Worm (Caenorhabditis elegans) whole organism, young adult: ENCODE data around the gene R12B2.6.

Source experiments
- B0019.2 ChIP-seq: fragments of 200-800 bp; sonication (Bioruptor generic); conservative IDR thresholded peaks from 2 replicates; pipeline ENCODE4 v1.3.6; 2022; ENCODE audit warnings: missing genetic modification reagents, missing genetic modification characterization, missing compliant biosample characterization
- B0336.3 ChIP-seq: fragments of 200-800 bp; sonication (Bioruptor generic); IDR thresholded peaks from 2 replicates; pipeline ENCODE4 v1.3.6; 2022; ENCODE audit warnings: missing genetic modification characterization, missing compliant biosample characterization
- F10E7.11 ChIP-seq: sonication (generic microtip); optimal IDR thresholded peaks from 2 replicates; lab custom pipeline; 2017; ENCODE audit warnings: mild to moderate bottlenecking, missing genetic modification characterization, moderate library complexity, missing compliant biosample characterization
- F23B12.7 ChIP-seq: sonication (generic microtip); optimal IDR thresholded peaks from 2 replicates; lab custom pipeline; 2017; ENCODE audit warnings: missing genetic modification characterization, mild to moderate bottlenecking, missing compliant biosample characterization, antibody characterized with exemption, moderate library complexity; ENCODE audit not compliant: insufficient read depth
- F33H1.4 ChIP-seq: fragments of 200-800 bp; sonication (Bioruptor generic); IDR thresholded peaks from 2 replicates; pipeline ENCODE4 v1.3.6; 2022; ENCODE audit warnings: missing genetic modification reagents, missing genetic modification characterization, missing compliant biosample characterization
- F39B2.1 ChIP-seq: fragments of 200-800 bp; sonication (Bioruptor generic); IDR thresholded peaks from 2 replicates; pipeline ENCODE4 v1.3.6; 2022; ENCODE audit warnings: missing genetic modification reagents, missing genetic modification characterization, missing compliant biosample characterization
- F57C9.4 ChIP-seq: sonication (generic microtip); optimal IDR thresholded peaks from 2 replicates; lab custom pipeline; 2017; ENCODE audit warnings: mild to moderate bottlenecking, missing genetic modification characterization, missing compliant biosample characterization
- K11D2.4 ChIP-seq: fragments of 200-800 bp; sonication (Bioruptor generic); IDR thresholded peaks from 2 replicates; pipeline ENCODE4 v1.3.6; 2022; ENCODE audit warnings: missing genetic modification reagents, missing genetic modification characterization, missing compliant biosample characterization
- T26A5.8 ChIP-seq: sonication (generic microtip); optimal IDR thresholded peaks from 2 replicates; lab custom pipeline; 2016; ENCODE audit warnings: missing genetic modification characterization, missing compliant biosample characterization
- Y53F4B.3 ChIP-seq: fragments of 200-800 bp; sonication (Bioruptor generic); IDR thresholded peaks from 2 replicates; pipeline ENCODE4 v1.3.6; 2022; ENCODE audit warnings: missing genetic modification reagents, missing genetic modification characterization, missing compliant biosample characterization
- Y53G8AR.9 ChIP-seq: fragments of 200-800 bp; sonication (Bioruptor generic); conservative IDR thresholded peaks from 2 replicates; pipeline ENCODE4 v1.3.6; 2022; ENCODE audit warnings: missing genetic modification reagents, missing genetic modification characterization, missing compliant biosample characterization
- Y67H2A.10 ChIP-seq: fragments of 200-800 bp; sonication (Bioruptor generic); conservative IDR thresholded peaks from 2 replicates; pipeline ENCODE4 v1.3.6; 2022; ENCODE audit warnings: missing genetic modification reagents, missing genetic modification characterization, missing compliant biosample characterization
- Y95B8A.8 ChIP-seq: fragments of 200-800 bp; sonication (Bioruptor generic); IDR thresholded peaks from 2 replicates; pipeline ENCODE4 v1.3.6; 2022; ENCODE audit warnings: missing genetic modification reagents, missing genetic modification characterization, missing compliant biosample characterization
- ZK185.1 ChIP-seq: sonication (generic microtip); optimal IDR thresholded peaks from 2 replicates; lab custom pipeline; 2016; ENCODE audit warnings: mild to moderate bottlenecking, missing genetic modification characterization, missing compliant biosample characterization; ENCODE audit not compliant: poor library complexity, severe bottlenecking
- aptf-2 ChIP-seq: fragments of 200-800 bp; sonication (Bioruptor generic); conservative IDR thresholded peaks from 2 replicates; pipeline ENCODE4 v1.3.6; 2022; ENCODE audit warnings: missing genetic modification reagents, missing genetic modification characterization, missing compliant biosample characterization
- atf-7 ChIP-seq: sonication (generic microtip); optimal IDR thresholded peaks from 2 replicates; lab custom pipeline; 2017; ENCODE audit warnings: mild to moderate bottlenecking, missing genetic modification characterization, missing compliant biosample characterization
- athp-1 ChIP-seq: sonication (generic microtip); optimal IDR thresholded peaks from 2 replicates; lab custom pipeline; 2017; ENCODE audit warnings: mild to moderate bottlenecking, missing genetic modification characterization, missing compliant biosample characterization
- attf-5 ChIP-seq: fragments of 200-800 bp; sonication (Bioruptor generic); optimal IDR thresholded peaks from 2 replicates; lab custom pipeline; 2018; ENCODE audit warnings: mild to moderate bottlenecking, missing genetic modification characterization, missing compliant biosample characterization
- attf-6 ChIP-seq: fragments of 200-800 bp; sonication (Bioruptor generic); IDR thresholded peaks from 2 replicates; pipeline ENCODE4 v1.3.6; 2022; ENCODE audit warnings: missing genetic modification reagents, missing genetic modification characterization, missing compliant biosample characterization
- cebp-1 ChIP-seq, 2 experiments: fragments of 200-800 bp in 1 of 2; sonication (Bioruptor generic) in 1 of 2; sonication (generic microtip) in 1 of 2; IDR thresholded peaks in 1 of 2; optimal IDR thresholded peaks in 1 of 2; 2 replicates each; pipeline versions ENCODE4 v1.3.6 to Lab custom; 2017 to 2022; ENCODE audit warnings: missing compliant biosample characterization in 2 of 2, missing genetic modification characterization in 2 of 2, mild to moderate bottlenecking in 1 of 2, missing genetic modification reagents in 1 of 2, moderate library complexity in 1 of 2
- ceh-27 ChIP-seq: fragments of 200-800 bp; sonication (Bioruptor generic); optimal IDR thresholded peaks from 2 replicates; lab custom pipeline; 2018; ENCODE audit warnings: mild to moderate bottlenecking, missing genetic modification characterization, moderate library complexity, missing compliant biosample characterization
- ceh-91 ChIP-seq: fragments of 200-800 bp; sonication (Bioruptor generic); IDR thresholded peaks from 2 replicates; pipeline ENCODE4 v1.3.6; 2022; ENCODE audit warnings: missing genetic modification reagents, missing genetic modification characterization, missing compliant biosample characterization
- chd-7 ChIP-seq: sonication (generic microtip); optimal IDR thresholded peaks from 2 replicates; lab custom pipeline; 2016; ENCODE audit warnings: mild to moderate bottlenecking, missing genetic modification characterization, moderate library complexity, missing compliant biosample characterization
- dox-1 ChIP-seq: fragments of 200-800 bp; sonication (Bioruptor generic); IDR thresholded peaks from 2 replicates; pipeline ENCODE4 v1.3.6; 2022; ENCODE audit warnings: missing genetic modification reagents, missing genetic modification characterization, missing compliant biosample characterization
- efl-1 ChIP-seq: fragments of 150-350 bp; optimal IDR thresholded peaks from 2 replicates; lab custom pipeline; 2014; ENCODE audit warnings: missing biosample characterization, missing genetic modification reagents, missing genetic modification characterization
- egl-44 ChIP-seq: fragments of 200-800 bp; sonication (Bioruptor generic); IDR thresholded peaks from 2 replicates; pipeline ENCODE4 v1.3.6; 2022; ENCODE audit warnings: missing genetic modification reagents, missing genetic modification characterization, missing compliant biosample characterization
- egrh-3 ChIP-seq: fragments of 200-800 bp; sonication (Bioruptor generic); IDR thresholded peaks from 2 replicates; pipeline ENCODE4 v1.3.6; 2022; ENCODE audit warnings: missing genetic modification reagents, missing genetic modification characterization, missing compliant biosample characterization
- ets-4 ChIP-seq: fragments of 200-800 bp; sonication (Bioruptor generic); optimal IDR thresholded peaks from 2 replicates; lab custom pipeline; 2018; ENCODE audit warnings: mild to moderate bottlenecking, missing genetic modification characterization, missing compliant biosample characterization
- lir-1 ChIP-seq: fragments of 200-800 bp; sonication (Bioruptor generic); conservative IDR thresholded peaks from 2 replicates; pipeline ENCODE4 v1.3.6; 2022; ENCODE audit warnings: missing genetic modification reagents, missing genetic modification characterization, missing compliant biosample characterization
- madf-3 ChIP-seq: fragments of 200-800 bp; sonication (Bioruptor generic); IDR thresholded peaks from 2 replicates; pipeline ENCODE4 v1.3.6; 2022; ENCODE audit warnings: missing genetic modification reagents, missing genetic modification characterization, missing compliant biosample characterization
- madf-6 ChIP-seq: fragments of 200-800 bp; sonication (Bioruptor generic); IDR thresholded peaks from 2 replicates; pipeline ENCODE4 v1.3.6; 2022; ENCODE audit warnings: missing genetic modification reagents, missing genetic modification characterization, missing compliant biosample characterization
- madf-8 ChIP-seq: fragments of 200-800 bp; sonication (Bioruptor generic); conservative IDR thresholded peaks from 2 replicates; pipeline ENCODE4 v1.3.6; 2022; ENCODE audit warnings: missing genetic modification reagents, missing genetic modification characterization, missing compliant biosample characterization
- mel-28 ChIP-seq: sonication (generic microtip); optimal IDR thresholded peaks from 2 replicates; lab custom pipeline; 2016; ENCODE audit warnings: borderline replicate concordance, mild to moderate bottlenecking, missing genetic modification characterization, missing compliant biosample characterization
- mxl-1 ChIP-seq: sonication (generic microtip); optimal IDR thresholded peaks from 2 replicates; lab custom pipeline; 2016; ENCODE audit warnings: missing genetic modification characterization, missing compliant biosample characterization
- nfya-1 ChIP-seq: sonication (generic microtip); optimal IDR thresholded peaks from 2 replicates; lab custom pipeline; 2017; ENCODE audit warnings: antibody characterized with exemption, missing compliant biosample characterization, missing genetic modification characterization, borderline replicate concordance; ENCODE audit not compliant: insufficient read depth
- nhr-120 ChIP-seq: fragments of 200-800 bp; sonication (Bioruptor generic); IDR thresholded peaks from 2 replicates; pipeline ENCODE4 v1.3.6; 2022; ENCODE audit warnings: missing genetic modification characterization, missing compliant biosample characterization
- pbrm-1 ChIP-seq: fragments of 200-800 bp; sonication (Bioruptor generic); IDR thresholded peaks from 2 replicates; pipeline ENCODE4 v1.3.6; 2022; ENCODE audit warnings: missing genetic modification reagents, missing genetic modification characterization, missing compliant biosample characterization
- somi-1 ChIP-seq: fragments of 200-800 bp; sonication (Bioruptor generic); optimal IDR thresholded peaks from 2 replicates; lab custom pipeline; 2018; ENCODE audit warnings: mild to moderate bottlenecking, missing genetic modification characterization, missing compliant biosample characterization
- zfh-2 ChIP-seq: fragments of 200-800 bp; sonication (Bioruptor generic); conservative IDR thresholded peaks from 2 replicates; pipeline ENCODE4 v1.3.6; 2022; ENCODE audit warnings: missing genetic modification reagents, missing genetic modification characterization, missing compliant biosample characterization
- ztf-26 ChIP-seq: sonication (generic microtip); optimal IDR thresholded peaks from 2 replicates; lab custom pipeline; 2017; ENCODE audit warnings: missing genetic modification characterization, missing compliant biosample characterization
- ztf-28 ChIP-seq: fragments of 200-800 bp; sonication (Bioruptor generic); IDR thresholded peaks from 2 replicates; pipeline ENCODE4 v1.3.6; 2022; ENCODE audit warnings: missing genetic modification reagents, missing genetic modification characterization, missing compliant biosample characterization

R12B2.6 gene

DNA sequence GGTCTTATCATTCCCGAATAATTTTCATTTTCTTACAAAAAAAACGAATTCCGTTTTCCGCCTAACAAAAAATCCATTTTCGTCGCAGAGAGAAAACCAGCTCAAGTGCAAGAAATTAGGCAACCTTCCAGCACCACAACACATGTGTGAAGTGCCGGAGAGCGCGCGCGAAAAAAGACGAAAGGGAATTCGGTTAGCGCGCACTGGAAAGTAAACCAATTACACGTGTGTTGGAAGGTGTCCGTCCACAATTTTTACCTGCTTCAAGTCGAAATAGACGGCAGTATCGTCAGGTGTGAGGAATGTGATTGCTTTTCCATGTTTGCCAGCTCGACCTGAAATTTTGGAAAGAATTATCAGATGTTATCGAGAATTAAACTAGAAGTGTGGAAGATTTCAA is 710 bp upstream of the R12B2.6 start:
- TF ChIP-seq K11D2.4 (GFP tag; lab: Robert Waterston, UW) (no peak), efl-1 (GFP tag; lab: Kevin White, UChicago) (peak; percentile 50), madf-8 (peak; percentile 22; the same call in 1 of the 2 replicates), B0019.2 (GFP tag; lab: Robert Waterston, UW) (no peak), aptf-2 (GFP tag; lab: Robert Waterston, UW) (no peak), ztf-26 (no peak), madf-6 (GFP tag; lab: Robert Waterston, UW) (peak; percentile 42; the same call in 1 of the 2 replicates), attf-5 (no peak), F57C9.4 (tag; lab: Kevin White, UChicago) (no peak)

DNA sequence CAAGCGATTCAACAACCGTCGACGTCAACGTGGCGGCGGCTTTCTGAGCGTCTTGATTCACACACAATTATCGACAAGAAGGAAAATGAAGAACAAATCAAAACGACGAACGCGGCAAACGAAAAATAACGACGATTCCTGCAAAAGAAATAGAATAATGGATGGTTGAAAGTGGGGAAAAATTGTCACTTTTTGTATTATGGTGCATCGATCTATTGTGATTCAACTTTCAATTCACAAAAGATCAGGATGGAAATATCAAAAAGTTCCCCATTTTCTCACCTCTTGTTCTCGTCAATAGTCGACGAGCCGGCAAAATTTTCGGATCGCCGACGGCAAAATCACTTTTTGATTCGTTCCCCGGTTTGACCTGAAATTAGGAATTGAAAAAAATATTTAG is 577 bp downstream of the R12B2.6 start, which contains the start of the genes R12B2.13 and mdt-15:
R12B2.13 (minus strand) TSS at position 101 of the 400 bp plus-strand sequence.
mdt-15 (minus strand) TSS at position 376 of the 400 bp plus-strand sequence.
- TF ChIP-seq Y53G8AR.9 (GFP tag; lab: Robert Waterston, UW): 0 out of 2 replicates have a peak, but pooled peaks have one; percentile 41
- TF ChIP-seq F10E7.11 (tag; lab: Kevin White, UChicago): no peak
- 0 out of 2 replicates have a peak, but pooled peaks have one; percentile 26 for TF ChIP-seq pbrm-1 (GFP tag; lab: Robert Waterston, UW)

DNA sequence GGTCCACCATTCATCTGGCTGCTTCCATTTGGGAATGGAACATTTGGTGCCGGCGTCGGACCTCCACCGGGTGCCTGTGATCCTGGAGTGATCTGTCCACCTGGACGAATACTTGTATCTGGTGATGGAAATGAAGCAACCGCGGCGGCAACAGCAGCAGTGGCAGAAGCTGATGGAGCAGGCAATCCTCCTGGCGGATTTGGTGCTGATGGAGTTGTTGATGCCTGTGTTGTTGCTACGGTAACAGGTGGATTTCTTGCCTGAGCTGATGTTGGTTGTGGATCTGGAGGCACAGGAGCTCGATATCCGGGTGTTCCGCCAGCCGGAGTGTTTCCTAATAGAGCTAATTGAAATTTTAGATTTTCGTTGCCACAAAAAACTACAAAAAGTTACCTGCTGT is 1.5 kb downstream of the R12B2.6 start:
- peak; percentile 65 for TF ChIP-seq zfh-2
- TF ChIP-seq egrh-3 (GFP tag; lab: Robert Waterston, UW): peak; percentile 18; the same call in 1 of the 2 replicates
- TF ChIP-seq chd-7 (tag; lab: Kevin White, UChicago): peak; percentile 10
- no peak for TF ChIP-seq ztf-28
- peak; percentile 8; the same call in 1 of the 2 replicates for TF ChIP-seq F33H1.4

DNA sequence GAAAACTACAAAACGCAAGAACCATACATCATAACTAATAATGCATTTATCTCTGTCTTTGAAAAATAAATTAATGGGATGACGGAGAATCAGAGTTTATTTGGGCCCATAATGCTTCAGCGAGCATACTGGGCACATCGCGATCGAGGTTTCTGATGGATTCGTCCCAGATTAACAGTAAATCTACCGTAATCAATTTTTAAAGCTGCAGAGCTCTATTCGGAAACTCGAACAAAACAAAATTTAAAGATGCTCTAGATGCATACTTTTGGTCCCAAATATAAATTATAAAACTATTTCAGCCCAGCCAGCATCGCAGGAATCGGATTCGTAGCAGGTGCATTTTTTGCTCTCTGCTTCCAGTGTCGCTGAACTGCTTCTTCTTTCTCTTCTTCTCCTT is 5.9 kb downstream of the R12B2.6 start:
- TF ChIP-seq ceh-27 (GFP tag; lab: Kevin White, UChicago): no peak
- TF ChIP-seq Y95B8A.8 (GFP tag; lab: Robert Waterston, UW): peak; percentile 50; the same call in 1 of the 2 replicates
- no peak for TF ChIP-seq Y53F4B.3
- TF ChIP-seq F39B2.1: no peak
- 0 out of 2 replicates have a peak, but pooled peaks have one; percentile 5 for TF ChIP-seq dox-1 (GFP tag; lab: Robert Waterston, UW)
- no peak for TF ChIP-seq ztf-26
- peak; percentile 43; the same call in 1 of the 2 replicates for TF ChIP-seq Y67H2A.10 (GFP tag; lab: Robert Waterston, UW)
- TF ChIP-seq madf-3 (GFP tag; lab: Robert Waterston, UW): peak; percentile 76
- TF ChIP-seq ets-4 (GFP tag; lab: Kevin White, UChicago): no peak
- TF ChIP-seq T26A5.8 (tag; lab: Kevin White, UChicago): no peak
- TF ChIP-seq B0336.3 (GFP tag; lab: Robert Waterston, UW): peak; percentile 52; the same call in 1 of the 2 replicates
- 0 out of 2 replicates have a peak, but pooled peaks have one; percentile 6 for TF ChIP-seq madf-6 (GFP tag; lab: Robert Waterston, UW)
- TF ChIP-seq mxl-1 (tag; lab: Kevin White, UChicago): no peak
- TF ChIP-seq mel-28: no peak
- TF ChIP-seq B0019.2 (GFP tag; lab: Robert Waterston, UW): no peak
- 0 out of 2 replicates have a peak, but pooled peaks have one; percentile 14 for TF ChIP-seq K11D2.4 (GFP tag; lab: Robert Waterston, UW)
- 0 out of 2 replicates have a peak, but pooled peaks have one; percentile 5 for TF ChIP-seq lir-1 (GFP tag; lab: Robert Waterston, UW)
- TF ChIP-seq athp-1 (tag; lab: Kevin White, UChicago): no peak
- no peak for TF ChIP-seq atf-7
- TF ChIP-seq ceh-91: no peak
- TF ChIP-seq nfya-1 (tag; lab: Kevin White, UChicago): no peak
- TF ChIP-seq egl-44 (GFP tag; lab: Robert Waterston, UW): 0 out of 2 replicates have a peak, but pooled peaks have one; percentile 12
- no peak for TF ChIP-seq nhr-120 (GFP tag; lab: Robert Waterston, UW)
- no peak for TF ChIP-seq attf-6 (GFP tag; lab: Robert Waterston, UW)
- TF ChIP-seq cebp-1 (GFP tag; IDR thresholded peaks at IDR 0.05; lab: Robert Waterston, UW): no peak
- peak; percentile 8 for TF ChIP-seq cebp-1 (tag; optimal IDR thresholded peaks at IDR 0.05; lab: Kevin White, UChicago)
- peak; percentile 0 for TF ChIP-seq ZK185.1 (tag; lab: Kevin White, UChicago)
- TF ChIP-seq somi-1 (GFP tag; lab: Kevin White, UChicago): no peak
- no peak for TF ChIP-seq Y53G8AR.9 (GFP tag; lab: Robert Waterston, UW)
- TF ChIP-seq F23B12.7 (tag; lab: Kevin White, UChicago): no peak
